Worm (Caenorhabditis elegans): ENCODE results near the gene tsen-2.

- no peak for TF ChIP-seq lin-13 (GFP tag; optimal IDR thresholded peaks at IDR 0.05)
- no peak for TF ChIP-seq snpc-4 (tag; optimal IDR thresholded peaks at IDR 0.05)
- no peak for TF ChIP-seq dpl-1 (GFP tag; optimal IDR thresholded peaks at IDR 0.05)
Observed at ce11 chrIII:11907177-11907576, 9.1 kb upstream of the tsen-2 start, which contains the start of gene sdz-33.

Measured in whole organism, L1 larva.